Fruit fly (Drosophila melanogaster) whole organism, embryonic: Measurements from ENCODE around the gene ash1.
A peak's percentile ranks its signal among the peaks of the same experiment; 100 is the strongest.

ENCODE experiments used
- Ada2b ChIP-seq: fragments of 200-800 bp; sonication (Bioruptor generic); IDR thresholded peaks from 2 replicates; pipeline ENCODE4 v1.3.6; 2022; ENCODE audit warnings: missing biosample characterization, missing genetic modification characterization
- Aef1 ChIP-seq: fragments of 200-800 bp; sonication (Bioruptor generic); IDR thresholded peaks from 3 replicates; pipeline ENCODE4 v1.3.6; 2022; ENCODE audit warnings: missing biosample characterization, missing genetic modification characterization
- Atf6 ChIP-seq: fragments of 200-800 bp; sonication (Bioruptor generic); IDR thresholded peaks from 2 replicates; pipeline ENCODE4 v1.3.6; 2022; ENCODE audit warnings: missing biosample characterization, missing genetic modification characterization
- B-H2 ChIP-seq: fragments of 200-800 bp; sonication (Bioruptor generic); optimal IDR thresholded peaks from 2 replicates; lab custom pipeline; 2018; ENCODE audit warnings: missing biosample characterization, mild to moderate bottlenecking, missing genetic modification characterization
- Blimp-1 ChIP-seq: fragments of 200-800 bp; sonication (Bioruptor generic); optimal IDR thresholded peaks from 3 replicates; lab custom pipeline; 2018; ENCODE audit warnings: missing biosample characterization, missing genetic modification characterization, mild to moderate bottlenecking, moderate library complexity, missing genetic modification reagents
- BtbVII ChIP-seq: fragments of 200-800 bp; sonication (Bioruptor generic); optimal IDR thresholded peaks from 3 replicates; lab custom pipeline; 2017; ENCODE audit warnings: missing biosample characterization, mild to moderate bottlenecking, missing genetic modification characterization
- CG11085 ChIP-seq: fragments of 200-800 bp; sonication (Bioruptor generic); IDR thresholded peaks from 2 replicates; pipeline ENCODE4 v1.3.6; 2022; ENCODE audit warnings: missing biosample characterization, missing genetic modification characterization
- CG12236 ChIP-seq: fragments of 200-800 bp; sonication (Bioruptor generic); optimal IDR thresholded peaks from 2 replicates; lab custom pipeline; 2016; ENCODE audit warnings: missing biosample characterization, missing genetic modification characterization
- CG13424 ChIP-seq: fragments of 200-800 bp; sonication (Bioruptor generic); optimal IDR thresholded peaks from 2 replicates; lab custom pipeline; 2019; ENCODE audit warnings: missing biosample characterization, mild to moderate bottlenecking, missing genetic modification characterization, moderate library complexity
- CG13624 ChIP-seq: fragments of 200-800 bp; sonication (Bioruptor generic); optimal IDR thresholded peaks from 2 replicates; lab custom pipeline; 2016; ENCODE audit warnings: missing biosample characterization, missing genetic modification characterization
- CG15269 ChIP-seq: fragments of 200-800 bp; sonication (Bioruptor generic); optimal IDR thresholded peaks from 2 replicates; lab custom pipeline; 2018; ENCODE audit warnings: missing biosample characterization, mild to moderate bottlenecking, missing genetic modification characterization, moderate library complexity
- CG1603 ChIP-seq: fragments of 200-800 bp; sonication (Bioruptor generic); optimal IDR thresholded peaks from 2 replicates; lab custom pipeline; 2019; ENCODE audit warnings: missing biosample characterization, mild to moderate bottlenecking, missing genetic modification characterization, moderate library complexity
- CG18619 ChIP-seq: fragments of 200-800 bp; sonication (Bioruptor generic); optimal IDR thresholded peaks from 3 replicates; lab custom pipeline; 2017; ENCODE audit warnings: missing biosample characterization, mild to moderate bottlenecking, missing genetic modification characterization
- CG8924 ChIP-seq: fragments of 200-800 bp; optimal IDR thresholded peaks from 3 replicates; lab custom pipeline; 2019; ENCODE audit warnings: missing biosample characterization, mild to moderate bottlenecking, missing genetic modification characterization, moderate library complexity
- CG8944 ChIP-seq: fragments of 200-800 bp; sonication (Bioruptor generic); optimal IDR thresholded peaks from 3 replicates; lab custom pipeline; 2016; ENCODE audit warnings: missing biosample characterization, missing genetic modification characterization
- CG9727 ChIP-seq: fragments of 200-800 bp; sonication (Bioruptor generic); optimal IDR thresholded peaks from 3 replicates; lab custom pipeline; 2017; ENCODE audit warnings: missing biosample characterization, mild to moderate bottlenecking, missing genetic modification characterization
- CkIIα-i1 ChIP-seq: fragments of 200-800 bp; sonication (Bioruptor generic); IDR thresholded peaks from 2 replicates; pipeline ENCODE4 v1.3.6; 2022; ENCODE audit warnings: missing biosample characterization, missing genetic modification characterization
- Elba2 ChIP-seq: fragments of 200-800 bp; sonication (Bioruptor generic); optimal IDR thresholded peaks from 3 replicates; lab custom pipeline; 2016; ENCODE audit warnings: missing biosample characterization, missing genetic modification characterization
- HLH3B ChIP-seq: fragments of 200-800 bp; sonication (Bioruptor generic); IDR thresholded peaks from 2 replicates; pipeline ENCODE4 v1.3.6; 2022; ENCODE audit warnings: missing biosample characterization, missing genetic modification characterization
- Hey ChIP-seq: fragments of 200-800 bp; sonication (Bioruptor generic); optimal IDR thresholded peaks from 3 replicates; lab custom pipeline; 2018; ENCODE audit warnings: missing biosample characterization, mild to moderate bottlenecking, missing genetic modification characterization
- Poxn ChIP-seq: fragments of 200-800 bp; sonication (Bioruptor generic); IDR thresholded peaks from 2 replicates; pipeline ENCODE4 v1.3.6; 2022; ENCODE audit warnings: missing biosample characterization, missing genetic modification characterization
- Rx ChIP-seq: fragments of 200-800 bp; sonication (Bioruptor generic); IDR thresholded peaks from 2 replicates; pipeline ENCODE4 v1.3.6; 2022; ENCODE audit warnings: missing biosample characterization, missing genetic modification characterization
- ac ChIP-seq: fragments of 200-800 bp; sonication (Bioruptor generic); optimal IDR thresholded peaks from 3 replicates; lab custom pipeline; 2017; ENCODE audit warnings: missing biosample characterization, mild to moderate bottlenecking, missing genetic modification characterization
- ara ChIP-seq: fragments of 200-800 bp; sonication (Bioruptor generic); IDR thresholded peaks from 2 replicates; pipeline ENCODE4 v1.3.6; 2022; ENCODE audit warnings: missing biosample characterization, missing genetic modification characterization
- az2 ChIP-seq: fragments of 200-800 bp; sonication (Bioruptor generic); optimal IDR thresholded peaks from 3 replicates; lab custom pipeline; 2016; ENCODE audit warnings: missing biosample characterization, missing genetic modification characterization
- cas ChIP-seq: fragments of 200-800 bp; sonication (Bioruptor generic); IDR thresholded peaks from 2 replicates; pipeline ENCODE4 v1.3.6; 2022; ENCODE audit warnings: missing biosample characterization, missing genetic modification characterization
- caup ChIP-seq: fragments of 200-800 bp; sonication (Bioruptor generic); optimal IDR thresholded peaks from 3 replicates; lab custom pipeline; 2017; ENCODE audit warnings: missing biosample characterization, mild to moderate bottlenecking, missing genetic modification characterization, moderate library complexity; ENCODE audit not compliant: severe bottlenecking
- chif ChIP-seq, 2 experiments: fragments of 200-800 bp; sonication (Bioruptor generic); optimal IDR thresholded peaks; 3 replicates each; lab custom pipeline; 2016; ENCODE audit warnings: missing biosample characterization in 2 of 2, missing genetic modification characterization in 2 of 2
- croc ChIP-seq: fragments of 200-800 bp; sonication (Bioruptor generic); conservative IDR thresholded peaks from 3 replicates; pipeline ENCODE4 v1.3.6; 2022; ENCODE audit warnings: missing biosample characterization, missing genetic modification characterization
- dysf ChIP-seq: fragments of 200-800 bp; sonication (Bioruptor generic); IDR thresholded peaks from 3 replicates; pipeline ENCODE4 v1.3.6; 2022; ENCODE audit warnings: missing biosample characterization, missing genetic modification characterization
- en ChIP-seq: fragments of 200-800 bp; sonication (Bioruptor generic); optimal IDR thresholded peaks from 2 replicates; lab custom pipeline; 2016; ENCODE audit warnings: missing biosample characterization, missing genetic modification characterization
- exex ChIP-seq: fragments of 200-800 bp; sonication (Bioruptor generic); optimal IDR thresholded peaks from 4 replicates; lab custom pipeline; 2018; ENCODE audit warnings: missing biosample characterization, mild to moderate bottlenecking, missing genetic modification characterization, moderate library complexity
- fd3F ChIP-seq: fragments of 200-800 bp; sonication (Bioruptor generic); optimal IDR thresholded peaks from 2 replicates; lab custom pipeline; 2018; ENCODE audit warnings: missing biosample characterization, mild to moderate bottlenecking, missing genetic modification characterization, moderate library complexity
- h ChIP-seq: fragments of >200 bp; optimal IDR thresholded peaks from 2 replicates; lab custom pipeline; 2017
- hkb ChIP-seq, 2 experiments: fragments of 200-800 bp in 1 of 2; fragments of >200 bp in 1 of 2; sonication (Bioruptor generic) in 1 of 2; IDR thresholded peaks in 1 of 2; optimal IDR thresholded peaks in 1 of 2; 2 replicates each; pipeline versions ENCODE4 v1.3.6 to Lab custom; 2017 to 2022; ENCODE audit warnings: missing biosample characterization in 1 of 2, missing genetic modification characterization in 1 of 2
- kah ChIP-seq: fragments of 200-800 bp; sonication (Bioruptor generic); optimal IDR thresholded peaks from 2 replicates; lab custom pipeline; 2018; ENCODE audit warnings: missing biosample characterization, mild to moderate bottlenecking, missing genetic modification characterization
- kni ChIP-seq: fragments of 200-800 bp; sonication (Bioruptor generic); optimal IDR thresholded peaks from 3 replicates; lab custom pipeline; 2017; ENCODE audit warnings: mild to moderate bottlenecking, missing biosample characterization, missing genetic modification reagents, missing genetic modification characterization
- lola ChIP-seq, 3 experiments: fragments of >200 bp in 2 of 3; fragments of 200-800 bp in 1 of 3; sonication (Bioruptor generic) in 1 of 3; optimal IDR thresholded peaks; 2 replicates each; lab custom pipeline; 2017 to 2019; ENCODE audit warnings: missing biosample characterization in 3 of 3, missing genetic modification characterization in 3 of 3, mild to moderate bottlenecking in 1 of 3, moderate library complexity in 1 of 3
- nmo ChIP-seq: fragments of 200-800 bp; sonication (Bioruptor generic); optimal IDR thresholded peaks from 2 replicates; lab custom pipeline; 2018; ENCODE audit warnings: missing biosample characterization, mild to moderate bottlenecking, missing genetic modification characterization, moderate library complexity
- p53 ChIP-seq: fragments of 200-800 bp; sonication (Bioruptor generic); optimal IDR thresholded peaks from 2 replicates; lab custom pipeline; 2016; ENCODE audit warnings: missing biosample characterization, missing genetic modification characterization
- pfk ChIP-seq: fragments of 200-800 bp; sonication (Bioruptor generic); optimal IDR thresholded peaks from 2 replicates; lab custom pipeline; 2018; ENCODE audit warnings: missing biosample characterization, mild to moderate bottlenecking, missing genetic modification characterization, moderate library complexity
- phol ChIP-seq: fragments of 200-800 bp; sonication (Bioruptor generic); optimal IDR thresholded peaks from 3 replicates; lab custom pipeline; 2018; ENCODE audit warnings: missing biosample characterization, mild to moderate bottlenecking, missing genetic modification characterization, moderate library complexity
- pita ChIP-seq: fragments of 200-800 bp; sonication (Bioruptor generic); optimal IDR thresholded peaks from 2 replicates; lab custom pipeline; 2017; ENCODE audit warnings: missing biosample characterization, mild to moderate bottlenecking, missing genetic modification characterization
- sc ChIP-seq, 3 experiments: fragments of >200 bp in 2 of 3; fragments of 200-800 bp in 1 of 3; sonication (Bioruptor generic) in 1 of 3; optimal IDR thresholded peaks; 2 replicates in 2 of 3; 3 replicates in 1 of 3; lab custom pipeline; 2017; ENCODE audit warnings: mild to moderate bottlenecking in 1 of 3, missing biosample characterization in 1 of 3, missing genetic modification characterization in 1 of 3, missing genetic modification reagents in 1 of 3
- schlank ChIP-seq: fragments of 200-800 bp; sonication (Bioruptor generic); optimal IDR thresholded peaks from 2 replicates; lab custom pipeline; 2018; ENCODE audit warnings: missing biosample characterization, mild to moderate bottlenecking, missing genetic modification characterization
- sima ChIP-seq: fragments of 200-800 bp; sonication (Bioruptor generic); optimal IDR thresholded peaks from 2 replicates; lab custom pipeline; 2016; ENCODE audit warnings: missing biosample characterization, missing genetic modification characterization
- sug ChIP-seq: fragments of 200-800 bp; optimal IDR thresholded peaks from 2 replicates; lab custom pipeline; 2019; ENCODE audit warnings: missing biosample characterization, mild to moderate bottlenecking, missing genetic modification characterization, moderate library complexity
- tin ChIP-seq: fragments of 200-800 bp; sonication (Bioruptor generic); optimal IDR thresholded peaks from 3 replicates; lab custom pipeline; 2016; ENCODE audit warnings: missing biosample characterization, missing genetic modification characterization
- ttk ChIP-seq: fragments of 200-800 bp; sonication (Bioruptor generic); IDR thresholded peaks from 2 replicates; pipeline ENCODE4 v2.1.2; 2022; ENCODE audit warnings: missing biosample characterization, missing genetic modification characterization
- zf30C ChIP-seq: fragments of 200-800 bp; sonication (Bioruptor generic); optimal IDR thresholded peaks from 3 replicates; lab custom pipeline; 2018; ENCODE audit warnings: missing biosample characterization, mild to moderate bottlenecking, missing genetic modification characterization

Gene ash1

dm6 chr3L:19552136-19552773 is 46.3 kb downstream of the ash1 start, which contains the start of the genes Ltn1 and CG9300 (continued):
- TF ChIP-seq kni (GFP tag; lab: Kevin White, UChicago) (no peak), chif (GFP tag; optimal IDR thresholded peaks at IDR 0.05; lab: Kevin White, UChicago) (no peak), sug (tag; lab: Kevin White, UChicago) (no peak), exex (tag; lab: Kevin White, UChicago) (no peak), Blimp-1 (GFP tag; lab: Kevin White, UChicago) (no peak), Ada2b (GFP tag; lab: Robert Waterston, UW) (no peak), az2 (GFP tag; lab: Kevin White, UChicago) (no peak), CG11085 (GFP tag; lab: Robert Waterston, UW) (no peak), Rx (GFP tag; lab: Robert Waterston, UW) (no peak), lola (GFP tag; optimal IDR thresholded peaks at IDR 0.05; lab: Kevin White, UChicago) (no peak), B-H2 (GFP tag; lab: Kevin White, UChicago) (no peak), CkIIα-i1 (GFP tag; lab: Robert Waterston, UW) (no peak), phol (peak; percentile 53), zf30C (GFP tag; lab: Kevin White, UChicago) (no peak), croc (no peak), schlank (tag; lab: Kevin White, UChicago) (no peak), CG9727 (GFP tag; lab: Kevin White, UChicago) (no peak), kah (peak; percentile 59), p53 (GFP tag; lab: Kevin White, UChicago) (peak; percentile 44), CG13624 (GFP tag; lab: Kevin White, UChicago) (peak; percentile 77), pita (no peak), ttk (GFP tag; lab: Robert Waterston, UW) (no peak), h (no peak), CG13424 (tag; lab: Kevin White, UChicago) (no peak), sima (no peak), Hey (tag; lab: Kevin White, UChicago) (peak; percentile 39), Elba2 (GFP tag; lab: Kevin White, UChicago) (no peak), CG8924 (tag; lab: Kevin White, UChicago) (no peak), dysf (0 out of 3 replicates have a peak, but pooled peaks have one; percentile 5), Poxn (GFP tag; lab: Robert Waterston, UW) (no peak), en (GFP tag; lab: Kevin White, UChicago) (no peak), CG1603 (no peak), BtbVII (GFP tag; lab: Kevin White, UChicago) (no peak), caup (GFP tag; lab: Kevin White, UChicago) (no peak), CG8944 (GFP tag; lab: Kevin White, UChicago) (no peak), ac (GFP tag; lab: Kevin White, UChicago) (no peak), pfk (no peak), sc (optimal IDR thresholded peaks at IDR 0.05; lab: Kevin White, UChicago) (no peak), sc (GFP tag; optimal IDR thresholded peaks at IDR 0.05; lab: Kevin White, UChicago) (no peak), Aef1 (GFP tag; lab: Robert Waterston, UW) (no peak), HLH3B (GFP tag; lab: Robert Waterston, UW) (no peak), hkb (optimal IDR thresholded peaks at IDR 0.05; lab: Kevin White, UChicago) (no peak), hkb (GFP tag; IDR thresholded peaks at IDR 0.05; lab: Robert Waterston, UW) (no peak), fd3F (GFP tag; lab: Kevin White, UChicago) (no peak), cas (no peak), Atf6 (GFP tag; lab: Robert Waterston, UW) (no peak), CG15269 (tag; lab: Kevin White, UChicago) (no peak), CG12236 (peak; percentile 11), nmo (GFP tag; lab: Kevin White, UChicago) (no peak), CG18619 (no peak), tin (no peak), ara (GFP tag; lab: Robert Waterston, UW) (peak; percentile 32; the same call in 1 of the 2 replicates)
